Worm (Caenorhabditis elegans): ENCODE data around the gene dct-8.

dct-8 gene

DNA sequence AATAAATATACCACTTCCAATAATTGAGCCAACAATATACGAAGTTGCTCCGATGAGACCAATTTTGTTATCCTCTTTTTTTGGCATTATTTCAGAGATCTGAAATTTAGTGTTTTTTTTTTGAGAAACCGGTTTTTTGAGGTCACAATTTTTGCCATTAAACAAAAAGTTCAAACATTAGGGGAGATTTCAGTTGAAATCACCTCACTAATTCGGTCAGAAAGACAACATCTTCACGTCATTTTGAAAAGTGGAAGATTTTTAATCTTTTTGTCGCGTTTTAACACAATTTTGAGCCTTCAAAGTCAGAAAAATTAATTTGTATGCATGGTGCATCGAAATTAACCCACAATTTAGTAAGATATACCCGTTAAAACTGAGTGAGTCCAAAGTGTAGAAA lies 29.9 kb upstream of the dct-8 start, which contains the start of gene aat-8:
TSS of gene aat-8 (minus strand) at position 101 of the 400 bp plus-strand sequence.
- TF ChIP-seq flt-1 (GFP tag; IDR thresholded peaks at IDR 0.05), result no peak

ce11 chrIV:3866018-3866417 lies 28.9 kb upstream of the dct-8 start:
- TF ChIP-seq T22C8.4 (GFP tag; IDR thresholded peaks at IDR 0.05) (no peak), tab-1 (GFP tag; IDR thresholded peaks at IDR 0.05) (no peak), klf-2 (GFP tag; conservative IDR thresholded peaks at IDR 0.05) (no peak), ztf-23 (GFP tag; IDR thresholded peaks at IDR 0.05) (no peak), ztf-29 (GFP tag; IDR thresholded peaks at IDR 0.05) (no peak), med-1 (GFP tag; optimal IDR thresholded peaks at IDR 0.05; ENCODE audit: insufficient read depth) (no peak), cog-1 (tag; optimal IDR thresholded peaks at IDR 0.05) (no peak), flt-1 (GFP tag; IDR thresholded peaks at IDR 0.05) (no peak), ref-1 (GFP tag; conservative IDR thresholded peaks at IDR 0.05) (no peak)

- TF ChIP-seq ztf-23 (GFP tag; IDR thresholded peaks at IDR 0.05), result no peak
- TF ChIP-seq cog-1 (tag; optimal IDR thresholded peaks at IDR 0.05), result no peak
- TF ChIP-seq ref-1 (GFP tag; conservative IDR thresholded peaks at IDR 0.05), result no peak
- no peak for TF ChIP-seq T22C8.4 (GFP tag; IDR thresholded peaks at IDR 0.05)
- TF ChIP-seq tab-1 (GFP tag; IDR thresholded peaks at IDR 0.05), result no peak
- TF ChIP-seq med-1 (GFP tag; optimal IDR thresholded peaks at IDR 0.05; ENCODE audit: insufficient read depth), result no peak
- no peak for TF ChIP-seq flt-1 (GFP tag; IDR thresholded peaks at IDR 0.05)
- TF ChIP-seq klf-2 (GFP tag; conservative IDR thresholded peaks at IDR 0.05), result no peak
- no peak for TF ChIP-seq ztf-29 (GFP tag; IDR thresholded peaks at IDR 0.05)
These were observed 27.6 kb upstream of the dct-8 start, which contains the start of gene F37C4.4 for ce11 chrIV:3867252-3867651. F37C4.4 (plus strand) TSS chrIV:3867309.

DNA sequence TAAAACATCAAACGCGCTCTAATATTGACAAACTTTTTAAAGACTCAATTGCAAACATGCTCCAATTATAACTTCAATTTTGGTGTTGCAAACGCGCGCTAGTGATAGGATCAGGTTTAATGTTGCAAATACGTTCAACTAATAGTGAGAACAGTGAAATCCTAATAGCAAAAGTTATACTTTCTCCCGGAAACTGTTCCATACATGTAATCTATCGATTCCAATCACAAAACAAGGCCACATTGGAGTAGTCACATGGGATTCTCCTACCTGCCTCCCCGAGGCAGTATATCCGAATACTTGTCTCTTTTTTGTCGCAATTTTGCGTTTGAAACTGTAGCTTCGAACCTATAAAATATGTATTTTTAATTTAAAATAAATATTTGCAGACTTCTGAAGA lies 25.0 kb upstream of the dct-8 start:
- TF ChIP-seq med-1 (GFP tag; optimal IDR thresholded peaks at IDR 0.05; ENCODE audit: insufficient read depth) (no peak), cog-1 (tag; optimal IDR thresholded peaks at IDR 0.05) (no peak), ztf-23 (GFP tag; IDR thresholded peaks at IDR 0.05) (no peak), klf-2 (GFP tag; conservative IDR thresholded peaks at IDR 0.05) (no peak), ztf-29 (GFP tag; IDR thresholded peaks at IDR 0.05) (no peak), T22C8.4 (GFP tag; IDR thresholded peaks at IDR 0.05) (no peak), ref-1 (GFP tag; conservative IDR thresholded peaks at IDR 0.05) (no peak), tab-1 (GFP tag; IDR thresholded peaks at IDR 0.05) (no peak), flt-1 (GFP tag; IDR thresholded peaks at IDR 0.05) (no peak)

DNA sequence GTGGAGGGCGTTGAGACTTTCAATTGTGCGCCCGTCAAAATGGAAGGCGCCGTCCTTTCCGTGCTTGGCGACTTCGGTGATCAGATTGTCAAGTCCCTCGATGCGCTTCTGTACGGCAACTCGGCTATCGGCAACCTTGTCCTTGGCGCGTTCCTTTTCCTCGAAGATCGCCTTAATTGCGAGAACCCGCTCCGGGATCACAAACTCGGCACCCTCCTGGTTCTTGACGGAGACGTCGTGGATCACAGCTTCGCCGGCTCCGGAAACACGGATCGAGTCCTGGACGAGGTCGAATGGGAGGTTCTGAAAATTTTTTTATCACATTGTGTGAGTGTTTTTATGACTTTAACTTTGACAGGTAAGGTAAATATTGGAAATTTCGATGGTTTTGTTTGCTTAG lies 21.7 kb upstream of the dct-8 start:
- no peak for TF ChIP-seq ref-1 (GFP tag; conservative IDR thresholded peaks at IDR 0.05)
- TF ChIP-seq med-1 (GFP tag; optimal IDR thresholded peaks at IDR 0.05; ENCODE audit: insufficient read depth), result no peak
- TF ChIP-seq cog-1 (tag; optimal IDR thresholded peaks at IDR 0.05), result no peak
- no peak for TF ChIP-seq ztf-29 (GFP tag; IDR thresholded peaks at IDR 0.05)
- no peak for TF ChIP-seq tab-1 (GFP tag; IDR thresholded peaks at IDR 0.05)
- TF ChIP-seq klf-2 (GFP tag; conservative IDR thresholded peaks at IDR 0.05), result no peak
- TF ChIP-seq ztf-23 (GFP tag; IDR thresholded peaks at IDR 0.05), result no peak
- no peak for TF ChIP-seq T22C8.4 (GFP tag; IDR thresholded peaks at IDR 0.05)
- no peak for TF ChIP-seq flt-1 (GFP tag; IDR thresholded peaks at IDR 0.05)

- TF ChIP-seq flt-1 (GFP tag; IDR thresholded peaks at IDR 0.05), result no peak
- no peak for TF ChIP-seq ref-1 (GFP tag; conservative IDR thresholded peaks at IDR 0.05)
- TF ChIP-seq tab-1 (GFP tag; IDR thresholded peaks at IDR 0.05), result no peak
- TF ChIP-seq ztf-29 (GFP tag; IDR thresholded peaks at IDR 0.05), result no peak
- TF ChIP-seq med-1 (GFP tag; optimal IDR thresholded peaks at IDR 0.05; ENCODE audit: insufficient read depth), result no peak
These were observed 21.2 kb upstream of the dct-8 start, which contains the start of gene F37C4.5 for ce11 chrIV:3873706-3874105. F37C4.5 (minus strand) TSS chrIV:3873806.

DNA sequence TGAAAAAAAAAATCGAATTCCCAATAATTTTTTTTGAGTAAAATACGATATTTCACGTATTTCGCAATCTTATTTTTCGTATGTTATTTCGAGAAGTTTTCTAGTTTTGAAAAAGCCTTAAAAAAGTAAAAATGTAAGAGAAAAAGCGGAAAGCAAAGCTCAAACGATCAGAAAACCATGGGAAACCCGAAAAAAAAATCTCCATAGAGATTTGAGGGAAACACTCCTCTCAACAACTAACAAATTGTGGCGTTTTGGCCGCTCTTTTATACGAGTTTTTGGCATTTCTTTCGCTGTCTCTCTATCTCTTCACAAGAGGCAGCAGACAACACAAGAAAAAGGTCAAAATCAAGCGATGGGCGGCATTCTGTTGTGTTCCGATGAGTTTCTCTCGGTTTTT lies 20.5 kb upstream of the dct-8 start:
- TF ChIP-seq T22C8.4 (GFP tag; IDR thresholded peaks at IDR 0.05), result no peak
- no peak for TF ChIP-seq ztf-23 (GFP tag; IDR thresholded peaks at IDR 0.05)
- no peak for TF ChIP-seq cog-1 (tag; optimal IDR thresholded peaks at IDR 0.05)
- TF ChIP-seq ref-1 (GFP tag; conservative IDR thresholded peaks at IDR 0.05), result no peak
- no peak for TF ChIP-seq klf-2 (GFP tag; conservative IDR thresholded peaks at IDR 0.05)
- no peak for TF ChIP-seq med-1 (GFP tag; optimal IDR thresholded peaks at IDR 0.05; ENCODE audit: insufficient read depth)
- no peak for TF ChIP-seq flt-1 (GFP tag; IDR thresholded peaks at IDR 0.05)
- no peak for TF ChIP-seq tab-1 (GFP tag; IDR thresholded peaks at IDR 0.05)
- TF ChIP-seq ztf-29 (GFP tag; IDR thresholded peaks at IDR 0.05), result no peak

- TF ChIP-seq klf-2 (GFP tag; conservative IDR thresholded peaks at IDR 0.05), result no peak
These were observed 19.6 kb upstream of the dct-8 start for ce11 chrIV:3875260-3875659.

DNA sequence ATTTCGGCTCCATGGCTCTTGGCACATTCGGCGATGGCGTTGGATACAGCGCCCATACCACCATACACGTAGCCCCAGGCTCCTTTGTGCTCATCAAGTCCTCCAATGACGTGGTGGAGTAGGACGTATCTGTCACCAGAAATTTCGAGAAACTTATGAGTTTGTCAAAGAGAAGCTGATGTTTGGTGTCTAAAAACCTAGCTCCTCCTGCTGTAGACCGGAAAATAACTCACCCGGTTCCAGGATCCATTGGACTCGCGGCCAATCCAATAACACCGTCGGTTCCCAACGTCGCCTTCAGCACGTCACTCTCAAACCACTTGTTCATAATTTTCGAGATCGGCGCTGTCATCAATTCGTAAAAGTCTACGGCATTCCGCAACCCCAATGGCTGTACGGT lies 17.9 kb upstream of the dct-8 start:
- no peak for TF ChIP-seq ref-1 (GFP tag; conservative IDR thresholded peaks at IDR 0.05)
- TF ChIP-seq ztf-23 (GFP tag; IDR thresholded peaks at IDR 0.05), result no peak
- TF ChIP-seq med-1 (GFP tag; optimal IDR thresholded peaks at IDR 0.05; ENCODE audit: insufficient read depth), result no peak
- no peak for TF ChIP-seq cog-1 (tag; optimal IDR thresholded peaks at IDR 0.05)
- no peak for TF ChIP-seq flt-1 (GFP tag; IDR thresholded peaks at IDR 0.05)

DNA sequence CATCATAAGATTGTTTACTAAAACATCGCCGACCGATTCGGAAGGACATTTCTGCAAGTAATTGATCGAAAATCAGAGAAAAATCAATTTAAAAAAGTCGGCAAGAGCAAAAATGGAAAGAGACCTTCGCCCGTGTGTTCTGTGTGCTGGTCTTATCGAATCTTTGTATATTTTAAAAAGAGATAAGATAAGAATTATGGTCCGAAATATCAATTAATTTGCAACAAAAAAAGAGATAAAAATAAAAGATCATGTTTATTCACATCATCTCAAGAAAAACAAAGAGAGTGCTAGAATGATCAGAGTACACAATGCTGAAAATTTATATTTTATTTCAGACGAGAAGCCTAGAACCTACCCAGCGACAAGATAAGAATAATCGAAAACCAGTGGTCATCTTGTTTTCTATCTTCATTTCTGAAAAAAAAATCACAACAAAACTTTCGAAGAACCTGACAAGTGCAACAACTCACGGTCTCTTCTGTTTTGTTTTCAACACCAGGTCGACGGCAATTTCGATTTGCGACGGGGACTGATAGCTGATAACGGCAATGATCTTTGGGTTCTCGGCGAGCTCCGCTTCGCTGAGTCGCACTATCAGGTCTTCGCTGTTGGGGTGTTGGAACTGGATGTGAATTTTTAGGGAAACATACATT lies 16.5 kb upstream of the dct-8 start, which contains the start of gene F37C4.6:
TSS of gene F37C4.6 (minus strand) at position 51 of the 656 bp plus-strand sequence.
- TF ChIP-seq ref-1 (GFP tag; conservative IDR thresholded peaks at IDR 0.05) (no peak), cog-1 (tag; optimal IDR thresholded peaks at IDR 0.05) (no peak), flt-1 (GFP tag; IDR thresholded peaks at IDR 0.05) (no peak), klf-2 (GFP tag; conservative IDR thresholded peaks at IDR 0.05) (no peak), tab-1 (GFP tag; IDR thresholded peaks at IDR 0.05) (no peak), med-1 (GFP tag; optimal IDR thresholded peaks at IDR 0.05; ENCODE audit: insufficient read depth) (no peak), T22C8.4 (GFP tag; IDR thresholded peaks at IDR 0.05) (no peak), ztf-29 (GFP tag; IDR thresholded peaks at IDR 0.05) (no peak), ztf-23 (GFP tag; IDR thresholded peaks at IDR 0.05) (no peak)
